Fruit fly (Drosophila melanogaster): ENCODE measurements around the gene NimC4.
A peak's percentile ranks its signal among the peaks of the same experiment; 100 is the strongest.

The NimC4 gene

dm6 chr2L:14047170-14047632, at the start of gene NimC4:
Gene NimC4, plus strand, starts transcription at chr2L:14047582.
- TF ChIP-seq cnc (optimal IDR thresholded peaks at IDR 0.05) (no peak), Clk (GFP tag; optimal IDR thresholded peaks at IDR 0.05) (no peak), CG33017 (tag; optimal IDR thresholded peaks at IDR 0.05) (no peak), Hr96 (GFP tag; optimal IDR thresholded peaks at IDR 0.05) (no peak), toe (GFP tag; optimal IDR thresholded peaks at IDR 0.05) (no peak), ovo (GFP tag; optimal IDR thresholded peaks at IDR 0.05) (no peak), CG7101 (tag; optimal IDR thresholded peaks at IDR 0.05) (no peak), bab1 (GFP tag; optimal IDR thresholded peaks at IDR 0.05) (no peak), CG1620 (GFP tag; optimal IDR thresholded peaks at IDR 0.05) (no peak), cic (GFP tag; optimal IDR thresholded peaks at IDR 0.05) (no peak), Mnt (GFP tag; optimal IDR thresholded peaks at IDR 0.05) (no peak), pad (GFP tag; optimal IDR thresholded peaks at IDR 0.05) (no peak), tj (GFP tag; optimal IDR thresholded peaks at IDR 0.05) (no peak)

DNA sequence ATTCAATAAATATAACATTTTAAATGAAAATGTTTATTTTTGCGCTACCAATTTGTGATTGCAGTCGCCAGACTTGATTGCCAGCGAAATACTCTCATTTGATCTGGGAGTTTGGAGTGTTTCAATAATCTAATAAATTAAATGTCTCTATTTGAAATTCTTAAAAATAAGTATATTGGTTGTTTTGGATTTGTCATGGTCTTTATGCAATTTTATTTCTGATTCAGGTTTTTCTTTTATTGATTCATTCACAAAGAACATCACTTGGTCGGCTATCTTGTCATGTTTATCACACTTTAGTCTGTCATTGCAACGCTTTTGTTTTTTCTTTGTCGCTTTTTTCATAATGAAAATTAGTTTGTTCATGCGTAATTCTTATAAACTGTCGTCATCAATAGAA, 48.4 kb upstream of the NimC4 start:
- TF ChIP-seq CG7045 (GFP tag; optimal IDR thresholded peaks at IDR 0.05) = no peak
- no peak for TF ChIP-seq ovo (GFP tag; optimal IDR thresholded peaks at IDR 0.05)

DNA sequence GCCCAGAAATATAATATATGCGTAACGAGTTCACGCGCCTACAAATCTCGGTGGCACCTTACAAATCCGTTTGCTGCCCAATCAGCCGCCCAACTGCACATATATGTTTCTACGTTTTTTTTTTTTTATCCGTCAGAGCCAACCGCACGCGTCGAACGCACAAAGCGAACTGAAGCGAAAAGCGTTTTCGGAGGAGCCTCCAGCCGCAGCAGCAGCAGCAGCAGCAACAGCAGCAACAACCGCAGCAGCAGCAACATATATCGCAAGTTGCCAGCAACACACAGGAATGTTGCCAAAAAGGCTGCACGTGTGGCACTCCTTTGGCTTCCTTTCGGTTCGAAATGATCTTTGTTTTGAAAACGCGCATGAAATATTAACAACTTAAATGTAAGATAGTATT, 46.3 kb upstream of the NimC4 start, which contains the start of gene rk:
Gene rk, minus strand, starts transcription at position 171 of the 400 bp plus-strand sequence.
- TF ChIP-seq Crg-1 (GFP tag; optimal IDR thresholded peaks at IDR 0.05) (no peak), ovo (GFP tag; optimal IDR thresholded peaks at IDR 0.05) (no peak), CG7045 (GFP tag; optimal IDR thresholded peaks at IDR 0.05) (no peak), CG12768 (GFP tag; optimal IDR thresholded peaks at IDR 0.05) (no peak), CG5204 (GFP tag; optimal IDR thresholded peaks at IDR 0.05) (no peak), CG7101 (tag; optimal IDR thresholded peaks at IDR 0.05) (no peak), CG11617 (GFP tag; optimal IDR thresholded peaks at IDR 0.05) (no peak), tj (GFP tag; optimal IDR thresholded peaks at IDR 0.05) (no peak), kay (GFP tag; ENCODE audit: borderline replicate concordance) (no peak), Clk (GFP tag; optimal IDR thresholded peaks at IDR 0.05) (no peak), toe (GFP tag; optimal IDR thresholded peaks at IDR 0.05) (no peak), Mnt (GFP tag; optimal IDR thresholded peaks at IDR 0.05) (no peak)

- TF ChIP-seq Crg-1 (GFP tag; optimal IDR thresholded peaks at IDR 0.05) (no peak), CG12768 (GFP tag; optimal IDR thresholded peaks at IDR 0.05) (no peak), toe (GFP tag; optimal IDR thresholded peaks at IDR 0.05) (no peak), CG7101 (tag; optimal IDR thresholded peaks at IDR 0.05) (no peak), CG7045 (GFP tag; optimal IDR thresholded peaks at IDR 0.05) (no peak), cic (GFP tag; optimal IDR thresholded peaks at IDR 0.05) (no peak), tj (GFP tag; optimal IDR thresholded peaks at IDR 0.05) (no peak), bab1 (GFP tag; optimal IDR thresholded peaks at IDR 0.05) (no peak), pad (GFP tag; optimal IDR thresholded peaks at IDR 0.05) (no peak), cnc (optimal IDR thresholded peaks at IDR 0.05) (no peak), CG33017 (tag; optimal IDR thresholded peaks at IDR 0.05) (no peak), Mnt (GFP tag; optimal IDR thresholded peaks at IDR 0.05) (no peak), CG11617 (GFP tag; optimal IDR thresholded peaks at IDR 0.05) (no peak)
Measured at dm6 chr2L:14001887-14002286, 45.5 kb upstream of the NimC4 start.

DNA sequence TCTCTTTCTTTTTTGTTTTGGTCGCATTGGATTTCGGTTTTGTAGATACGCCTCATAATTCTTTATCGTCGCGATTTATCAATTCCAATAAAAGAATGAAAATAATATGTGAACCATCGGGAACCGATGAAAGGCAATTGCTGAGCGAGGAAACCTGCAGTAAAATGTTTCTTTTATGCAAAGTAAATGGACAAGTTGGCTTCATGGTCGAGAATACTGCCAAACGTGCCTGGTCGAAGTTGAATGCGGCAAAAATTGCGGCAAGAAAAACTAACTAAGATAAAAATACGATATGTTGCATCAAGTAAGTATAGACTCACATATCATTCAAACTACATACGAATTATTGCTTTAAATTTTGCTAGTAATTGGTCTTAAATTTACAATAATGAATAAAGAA, 39.6 kb upstream of the NimC4 start, which contains the start of gene CG42692:
Gene CG42692, plus strand, starts transcription at position 301 of the 400 bp plus-strand sequence.
- no peak for TF ChIP-seq Mnt (GFP tag; optimal IDR thresholded peaks at IDR 0.05)
- no peak for TF ChIP-seq ovo (GFP tag; optimal IDR thresholded peaks at IDR 0.05)
- no peak for TF ChIP-seq CG7045 (GFP tag; optimal IDR thresholded peaks at IDR 0.05)
- no peak for TF ChIP-seq CG33017 (tag; optimal IDR thresholded peaks at IDR 0.05)
- TF ChIP-seq Hr96 (GFP tag; optimal IDR thresholded peaks at IDR 0.05) = no peak
- no peak for TF ChIP-seq toe (GFP tag; optimal IDR thresholded peaks at IDR 0.05)
- TF ChIP-seq kay (GFP tag; ENCODE audit: borderline replicate concordance) = peak; percentile 40

dm6 chr2L:14010410-14010809, 37.0 kb upstream of the NimC4 start:
- TF ChIP-seq kay (GFP tag; ENCODE audit: borderline replicate concordance) (peak; percentile 84), ovo (GFP tag; optimal IDR thresholded peaks at IDR 0.05) (no peak), CG12768 (GFP tag; optimal IDR thresholded peaks at IDR 0.05) (peak; percentile 29)

DNA sequence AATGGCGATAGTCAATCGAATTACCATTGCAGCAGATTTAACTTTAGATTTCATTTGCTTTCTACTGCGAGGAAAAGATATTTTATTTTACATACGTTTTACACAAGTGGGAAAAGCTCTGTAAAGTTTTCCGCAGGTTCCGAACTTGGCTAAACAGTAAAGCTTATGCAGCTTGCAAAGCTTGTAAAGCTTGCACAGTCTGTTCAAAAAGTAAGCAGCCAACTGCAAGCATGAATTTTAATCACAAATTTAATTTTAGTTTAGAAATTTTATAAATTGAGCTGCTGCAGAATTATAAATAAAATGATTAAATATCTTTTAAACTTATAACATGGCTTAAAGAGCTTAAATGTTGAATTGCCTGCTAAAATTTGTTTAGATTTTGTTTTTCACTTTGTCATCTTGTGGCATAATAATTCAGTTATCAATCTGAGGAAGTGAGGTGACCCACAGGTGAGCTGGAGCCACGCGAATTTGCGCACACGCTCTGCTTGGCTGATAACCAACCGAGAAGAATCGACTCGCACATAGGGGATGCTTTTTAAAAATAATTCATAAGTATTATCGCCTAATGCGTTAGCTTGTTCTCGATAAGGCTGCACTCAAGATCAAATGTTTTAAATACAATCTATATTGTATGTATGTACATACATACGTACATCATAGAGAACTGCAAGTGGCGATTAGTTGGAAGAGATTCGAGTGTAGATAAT, 35.6 kb upstream of the NimC4 start:
- TF ChIP-seq Hr96 (GFP tag; optimal IDR thresholded peaks at IDR 0.05) = no peak
- no peak for TF ChIP-seq toe (GFP tag; optimal IDR thresholded peaks at IDR 0.05)
- TF ChIP-seq CG7045 (GFP tag; optimal IDR thresholded peaks at IDR 0.05) = peak; percentile 50
- TF ChIP-seq Mnt (GFP tag; optimal IDR thresholded peaks at IDR 0.05) = peak; percentile 7
- peak; percentile 20 for TF ChIP-seq bab1 (GFP tag; optimal IDR thresholded peaks at IDR 0.05)
- TF ChIP-seq CG33017 (tag; optimal IDR thresholded peaks at IDR 0.05) = peak; percentile 75
- TF ChIP-seq CG12768 (GFP tag; optimal IDR thresholded peaks at IDR 0.05) = peak; percentile 11
- peak; percentile 59 for TF ChIP-seq CG7101 (tag; optimal IDR thresholded peaks at IDR 0.05)
- no peak for TF ChIP-seq ovo (GFP tag; optimal IDR thresholded peaks at IDR 0.05)
- TF ChIP-seq tj (GFP tag; optimal IDR thresholded peaks at IDR 0.05) = peak; percentile 16
- peak; percentile 56 for TF ChIP-seq cic (GFP tag; optimal IDR thresholded peaks at IDR 0.05)
- no peak for TF ChIP-seq CG1620 (GFP tag; optimal IDR thresholded peaks at IDR 0.05)
- TF ChIP-seq CG11617 (GFP tag; optimal IDR thresholded peaks at IDR 0.05) = no peak
- TF ChIP-seq Clk (GFP tag; optimal IDR thresholded peaks at IDR 0.05) = no peak
- TF ChIP-seq Crg-1 (GFP tag; optimal IDR thresholded peaks at IDR 0.05) = no peak
- no peak for TF ChIP-seq CG5204 (GFP tag; optimal IDR thresholded peaks at IDR 0.05)
- TF ChIP-seq kay (GFP tag; ENCODE audit: borderline replicate concordance) = peak; percentile 72
- TF ChIP-seq CG14711 (tag; optimal IDR thresholded peaks at IDR 0.05) = peak; percentile 36
- TF ChIP-seq pad (GFP tag; optimal IDR thresholded peaks at IDR 0.05) = peak; percentile 20
- peak in 1 of 2 experiments; percentile 49 for TF ChIP-seq cnc (optimal IDR thresholded peaks at IDR 0.05)
